Fruit fly (Drosophila melanogaster) whole organism, embryonic: Measurements from ENCODE around the gene CG14154.
A peak's percentile ranks its signal among the peaks of the same experiment; 100 is the strongest.

Source experiments
- Bgb ChIP-seq: fragments of 200-800 bp; sonication (Bioruptor generic); IDR thresholded peaks from 2 replicates; pipeline ENCODE4 v1.3.6; 2022; ENCODE audit warnings: missing biosample characterization, missing genetic modification characterization; ENCODE audit not compliant: partially characterized antibody
- CG1024 ChIP-seq: fragments of 200-800 bp; sonication (Bioruptor generic); IDR thresholded peaks from 2 replicates; pipeline ENCODE4 v1.3.6; 2022; ENCODE audit warnings: missing biosample characterization, missing genetic modification characterization
- CG10565 ChIP-seq: fragments of 200-800 bp; sonication (Bioruptor generic); optimal IDR thresholded peaks from 3 replicates; lab custom pipeline; 2016; ENCODE audit warnings: missing biosample characterization, mild to moderate bottlenecking, missing genetic modification characterization
- CG11456 ChIP-seq: fragments of 200-800 bp; sonication (Bioruptor generic); IDR thresholded peaks from 3 replicates; pipeline ENCODE4 v1.3.6; 2022; ENCODE audit warnings: missing biosample characterization, missing genetic modification characterization
- CG11695 ChIP-seq: fragments of 200-800 bp; sonication (Bioruptor generic); IDR thresholded peaks from 3 replicates; pipeline ENCODE4 v1.3.6; 2022; ENCODE audit warnings: missing biosample characterization, missing genetic modification characterization
- CG13624 ChIP-seq: fragments of 200-800 bp; sonication (Bioruptor generic); optimal IDR thresholded peaks from 2 replicates; lab custom pipeline; 2016; ENCODE audit warnings: missing biosample characterization, missing genetic modification characterization
- CG14014 ChIP-seq: fragments of 200-800 bp; sonication (Bioruptor generic); IDR thresholded peaks from 2 replicates; pipeline ENCODE4 v1.3.6; 2022; ENCODE audit warnings: missing biosample characterization, missing genetic modification characterization
- CG14441 ChIP-seq: fragments of 200-800 bp; sonication (Bioruptor generic); IDR thresholded peaks from 2 replicates; pipeline ENCODE4 v1.3.6; 2022; ENCODE audit warnings: missing biosample characterization, missing genetic modification characterization
- CG2116 ChIP-seq: fragments of 200-800 bp; sonication (Bioruptor generic); optimal IDR thresholded peaks from 3 replicates; lab custom pipeline; 2018; ENCODE audit warnings: missing biosample characterization, mild to moderate bottlenecking, missing genetic modification characterization
- CG2202 ChIP-seq: fragments of 200-800 bp; sonication (Bioruptor generic); optimal IDR thresholded peaks from 2 replicates; lab custom pipeline; 2018; ENCODE audit warnings: missing biosample characterization, mild to moderate bottlenecking, missing genetic modification characterization
- CG32772 ChIP-seq: fragments of 200-800 bp; sonication (Bioruptor generic); IDR thresholded peaks from 2 replicates; pipeline ENCODE4 v1.3.6; 2022; ENCODE audit warnings: missing biosample characterization, missing genetic modification characterization
- CG33557 ChIP-seq: fragments of 200-800 bp; sonication (Bioruptor generic); optimal IDR thresholded peaks from 2 replicates; lab custom pipeline; 2019; ENCODE audit warnings: missing biosample characterization, mild to moderate bottlenecking, missing genetic modification characterization, moderate library complexity
- CG4404 ChIP-seq: fragments of 200-800 bp; sonication (Bioruptor generic); IDR thresholded peaks from 2 replicates; pipeline ENCODE4 v1.3.6; 2022; ENCODE audit warnings: missing biosample characterization, missing genetic modification characterization
- CG4617 ChIP-seq: fragments of 200-800 bp; sonication (Bioruptor generic); optimal IDR thresholded peaks from 3 replicates; lab custom pipeline; 2016; ENCODE audit warnings: missing biosample characterization, missing genetic modification characterization, borderline replicate concordance
- CG6254 ChIP-seq: fragments of 200-800 bp; sonication (Bioruptor generic); optimal IDR thresholded peaks from 3 replicates; lab custom pipeline; 2017; ENCODE audit warnings: mild to moderate bottlenecking, missing biosample characterization, missing genetic modification reagents, missing genetic modification characterization
- CG7357 ChIP-seq: fragments of 200-800 bp; sonication (Bioruptor generic); IDR thresholded peaks from 3 replicates; pipeline ENCODE4 v1.3.6; 2022; ENCODE audit warnings: missing biosample characterization, missing genetic modification characterization
- CG8765 ChIP-seq: fragments of 200-800 bp; sonication (Bioruptor generic); IDR thresholded peaks from 2 replicates; pipeline ENCODE4 v1.3.6; 2022; ENCODE audit warnings: missing biosample characterization, missing genetic modification characterization
- Dp ChIP-seq: fragments of 200-800 bp; sonication (Bioruptor generic); optimal IDR thresholded peaks from 2 replicates; lab custom pipeline; 2018; ENCODE audit warnings: missing biosample characterization, mild to moderate bottlenecking, missing genetic modification characterization, moderate library complexity
- E2f2 ChIP-seq: fragments of 200-800 bp; sonication (Bioruptor generic); IDR thresholded peaks from 2 replicates; pipeline ENCODE4 v1.3.6; 2022; ENCODE audit warnings: missing biosample characterization, missing genetic modification characterization
- Fer1 ChIP-seq: fragments of 200-800 bp; sonication (Bioruptor generic); optimal IDR thresholded peaks from 2 replicates; lab custom pipeline; 2017; ENCODE audit warnings: missing biosample characterization, mild to moderate bottlenecking, missing genetic modification characterization
- HLH54F ChIP-seq: fragments of 200-800 bp; sonication (Bioruptor generic); optimal IDR thresholded peaks from 3 replicates; lab custom pipeline; 2016; ENCODE audit warnings: missing biosample characterization, missing genetic modification characterization
- MBD-R2 ChIP-seq: fragments of 200-800 bp; sonication (Bioruptor generic); IDR thresholded peaks from 2 replicates; pipeline ENCODE4 v1.3.6; 2022; ENCODE audit warnings: missing biosample characterization, missing genetic modification characterization
- MESR4 ChIP-seq: fragments of 200-800 bp; sonication (Bioruptor generic); optimal IDR thresholded peaks from 2 replicates; lab custom pipeline; 2018; ENCODE audit warnings: missing biosample characterization, mild to moderate bottlenecking, missing genetic modification characterization, moderate library complexity
- Mes4 ChIP-seq: fragments of 200-800 bp; sonication (Bioruptor generic); optimal IDR thresholded peaks from 2 replicates; lab custom pipeline; 2016; ENCODE audit warnings: missing biosample characterization, missing genetic modification characterization
- Sox102F ChIP-seq: fragments of 200-800 bp; sonication (Bioruptor generic); optimal IDR thresholded peaks from 2 replicates; lab custom pipeline; 2018; ENCODE audit warnings: missing biosample characterization, mild to moderate bottlenecking, missing genetic modification characterization, moderate library complexity
- Sry-β ChIP-seq: fragments of 200-800 bp; sonication (Bioruptor generic); optimal IDR thresholded peaks from 2 replicates; lab custom pipeline; 2018; ENCODE audit warnings: missing biosample characterization, mild to moderate bottlenecking, missing genetic modification characterization, moderate library complexity
- Sry-δ ChIP-seq: fragments of 200-800 bp; sonication (Bioruptor generic); optimal IDR thresholded peaks from 2 replicates; lab custom pipeline; 2016; ENCODE audit warnings: missing biosample characterization, missing genetic modification characterization
- Ssrp ChIP-seq: fragments of 200-800 bp; sonication (Bioruptor generic); optimal IDR thresholded peaks from 2 replicates; lab custom pipeline; 2018; ENCODE audit warnings: missing biosample characterization, mild to moderate bottlenecking, missing genetic modification characterization, moderate library complexity
- ase ChIP-seq: fragments of 200-800 bp; sonication (Bioruptor generic); IDR thresholded peaks from 3 replicates; pipeline ENCODE4 v1.3.6; 2022; ENCODE audit warnings: missing biosample characterization, missing genetic modification characterization
- corto ChIP-seq: fragments of 200-800 bp; sonication (Bioruptor generic); optimal IDR thresholded peaks from 2 replicates; lab custom pipeline; 2016; ENCODE audit warnings: missing biosample characterization, mild to moderate bottlenecking, missing genetic modification characterization, moderate library complexity
- croc ChIP-seq: fragments of 200-800 bp; sonication (Bioruptor generic); conservative IDR thresholded peaks from 3 replicates; pipeline ENCODE4 v1.3.6; 2022; ENCODE audit warnings: missing biosample characterization, missing genetic modification characterization
- crp ChIP-seq, 2 experiments: fragments of 200-800 bp; sonication (Bioruptor generic); optimal IDR thresholded peaks; 2 replicates in 1 of 2; 3 replicates in 1 of 2; lab custom pipeline; 2017; ENCODE audit warnings: missing biosample characterization in 2 of 2, missing genetic modification characterization in 2 of 2, mild to moderate bottlenecking in 1 of 2, moderate library complexity in 1 of 2
- disco-r ChIP-seq: fragments of 200-800 bp; sonication (Bioruptor generic); optimal IDR thresholded peaks from 2 replicates; lab custom pipeline; 2016; ENCODE audit warnings: missing biosample characterization, missing genetic modification characterization
- fru ChIP-seq: fragments of >200 bp; optimal IDR thresholded peaks from 2 replicates; lab custom pipeline; 2017
- fu2 ChIP-seq: fragments of 200-800 bp; sonication (Bioruptor generic); optimal IDR thresholded peaks from 2 replicates; lab custom pipeline; 2016; ENCODE audit warnings: missing biosample characterization, missing genetic modification characterization
- grn ChIP-seq: fragments of 200-800 bp; sonication (Bioruptor generic); optimal IDR thresholded peaks from 3 replicates; lab custom pipeline; 2017; ENCODE audit warnings: missing biosample characterization, missing genetic modification characterization
- ham ChIP-seq: fragments of 200-800 bp; sonication (Bioruptor generic); IDR thresholded peaks from 2 replicates; pipeline ENCODE4 v1.3.6; 2022; ENCODE audit warnings: missing biosample characterization, missing genetic modification characterization
- lbe ChIP-seq: fragments of 200-800 bp; sonication (Bioruptor generic); optimal IDR thresholded peaks from 2 replicates; lab custom pipeline; 2016; ENCODE audit warnings: missing biosample characterization, mild to moderate bottlenecking, missing genetic modification characterization
- onecut ChIP-seq: fragments of 200-800 bp; sonication (Bioruptor generic); IDR thresholded peaks from 2 replicates; pipeline ENCODE4 v1.3.6; 2022; ENCODE audit warnings: missing biosample characterization, missing genetic modification characterization
- otp ChIP-seq: fragments of 200-800 bp; sonication (Bioruptor generic); IDR thresholded peaks from 3 replicates; pipeline ENCODE4, ENCODE4 v1.3.6; 2022; ENCODE audit warnings: missing biosample characterization, missing genetic modification characterization
- p53 ChIP-seq: fragments of 200-800 bp; sonication (Bioruptor generic); optimal IDR thresholded peaks from 2 replicates; lab custom pipeline; 2016; ENCODE audit warnings: missing biosample characterization, missing genetic modification characterization
- pan ChIP-seq, 4 experiments: fragments of >200 bp in 3 of 4; fragments of 200-800 bp in 1 of 4; sonication (Bioruptor generic) in 1 of 4; optimal IDR thresholded peaks in 3 of 4; IDR thresholded peaks in 1 of 4; 2 replicates each; pipeline versions ENCODE4 v1.3.6 to Lab custom; 2017 to 2022; ENCODE audit warnings: missing biosample characterization in 2 of 4, missing genetic modification characterization in 2 of 4, mixed read lengths in 1 of 4
- peb ChIP-seq: fragments of 200-800 bp; sonication (Bioruptor generic); IDR thresholded peaks from 2 replicates; pipeline ENCODE4 v1.3.6; 2022; ENCODE audit warnings: missing biosample characterization, missing genetic modification characterization
- pzg ChIP-seq: fragments of 200-800 bp; sonication (Bioruptor generic); optimal IDR thresholded peaks from 3 replicates; lab custom pipeline; 2018; ENCODE audit warnings: missing biosample characterization, mild to moderate bottlenecking, missing genetic modification characterization, moderate library complexity
- row ChIP-seq: fragments of 200-800 bp; sonication (Bioruptor generic); IDR thresholded peaks from 3 replicates; pipeline ENCODE4 v1.3.6; 2022; ENCODE audit warnings: missing biosample characterization, missing genetic modification characterization
- sim ChIP-seq: fragments of 200-800 bp; sonication (Bioruptor generic); IDR thresholded peaks from 2 replicates; pipeline ENCODE4 v1.3.6; 2022; ENCODE audit warnings: missing biosample characterization, missing genetic modification characterization
- sna ChIP-seq: fragments of 200-800 bp; sonication (Bioruptor generic); IDR thresholded peaks from 2 replicates; pipeline ENCODE4 v1.3.6; 2022; ENCODE audit warnings: missing biosample characterization, missing genetic modification characterization; ENCODE audit not compliant: partially characterized antibody
- sug ChIP-seq: fragments of 200-800 bp; optimal IDR thresholded peaks from 2 replicates; lab custom pipeline; 2019; ENCODE audit warnings: missing biosample characterization, mild to moderate bottlenecking, missing genetic modification characterization, moderate library complexity
- trem ChIP-seq: fragments of 200-800 bp; optimal IDR thresholded peaks from 3 replicates; lab custom pipeline; 2019; ENCODE audit warnings: missing biosample characterization, mild to moderate bottlenecking, missing genetic modification characterization, moderate library complexity
- vnd ChIP-seq: fragments of 200-800 bp; sonication (Bioruptor generic); IDR thresholded peaks from 3 replicates; pipeline ENCODE4 v1.3.6; 2022; ENCODE audit warnings: missing biosample characterization, missing genetic modification characterization; ENCODE audit not compliant: partially characterized antibody
- zen ChIP-seq: fragments of 200-800 bp; sonication (Bioruptor generic); optimal IDR thresholded peaks from 3 replicates; lab custom pipeline; 2018; ENCODE audit warnings: missing biosample characterization, mild to moderate bottlenecking, missing genetic modification characterization, moderate library complexity

Gene CG14154

DNA sequence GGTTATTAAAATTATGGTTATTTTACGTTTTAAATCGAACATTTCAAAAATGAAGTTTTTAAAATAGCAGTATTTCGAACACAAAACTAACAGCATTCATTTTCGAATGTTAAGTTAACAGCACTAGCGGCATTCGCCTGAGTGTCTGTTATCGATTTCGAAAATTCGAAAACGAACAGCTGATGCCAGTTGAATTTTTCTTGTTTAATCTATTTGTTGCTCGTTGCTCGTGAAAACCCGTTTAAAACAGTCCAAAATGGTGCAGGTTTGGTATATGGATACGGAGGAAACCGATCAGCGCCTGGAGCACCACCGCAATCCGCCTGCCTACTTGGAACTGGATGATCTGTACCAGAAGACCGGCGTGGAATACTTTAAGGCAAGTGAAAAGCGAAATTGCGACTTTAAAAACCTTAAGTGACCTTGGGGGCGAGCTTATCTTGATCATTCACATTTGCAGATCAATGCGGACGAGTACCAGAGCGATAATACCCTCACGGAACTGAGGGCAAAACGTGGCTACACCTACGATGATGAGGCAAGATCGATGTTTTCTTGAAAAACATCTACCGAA lies 21.6 kb downstream of the CG14154 start, which contains the start of gene Adi1 (continued):
- TF ChIP-seq Ssrp (tag; lab: Kevin White, UChicago) (no peak), sim (no peak), E2f2 (GFP tag; lab: Robert Waterston, UW) (peak; percentile 22; the same call in 1 of the 2 replicates), Sry-β (no peak), MBD-R2 (GFP tag; lab: Robert Waterston, UW) (peak; percentile 44), Sry-δ (no peak), grn (peak; percentile 22), sug (tag; lab: Kevin White, UChicago) (peak; percentile 17), ham (GFP tag; lab: Robert Waterston, UW) (no peak), MESR4 (GFP tag; lab: Kevin White, UChicago) (peak; percentile 27), onecut (GFP tag; lab: Robert Waterston, UW) (no peak), fru (lab: Kevin White, UChicago) (no peak), Bgb (GFP tag; lab: Robert Waterston, UW) (no peak), Fer1 (GFP tag; lab: Kevin White, UChicago) (peak; percentile 7), CG33557 (GFP tag; lab: Kevin White, UChicago) (no peak), croc (GFP tag; lab: Robert Waterston, UW) (no peak), trem (no peak), CG10565 (GFP tag; lab: Kevin White, UChicago) (no peak), peb (GFP tag; lab: Robert Waterston, UW) (no peak), CG2116 (GFP tag; lab: Kevin White, UChicago) (no peak), CG8765 (GFP tag; lab: Robert Waterston, UW) (no peak), fu2 (no peak), pan (optimal IDR thresholded peaks at IDR 0.05; lab: Kevin White, UChicago) (no peak), pan (GFP tag; optimal IDR thresholded peaks at IDR 0.05 in 1 of 2, IDR thresholded peaks at IDR 0.05 in 1 of 2) (no peak), CG7357 (no peak), pzg (GFP tag; lab: Kevin White, UChicago) (peak; percentile 13), lbe (GFP tag; lab: Kevin White, UChicago) (peak; percentile 28), CG2202 (tag; lab: Kevin White, UChicago) (no peak), CG6254 (no peak), CG14014 (GFP tag; lab: Robert Waterston, UW) (no peak), CG11456 (no peak), crp (GFP tag; optimal IDR thresholded peaks at IDR 0.05; lab: Kevin White, UChicago) (peak in 1 of 2 experiments; percentile 82), Dp (peak; percentile 31), CG11695 (GFP tag; lab: Robert Waterston, UW) (no peak), vnd (GFP tag; lab: Robert Waterston, UW) (no peak)

DNA sequence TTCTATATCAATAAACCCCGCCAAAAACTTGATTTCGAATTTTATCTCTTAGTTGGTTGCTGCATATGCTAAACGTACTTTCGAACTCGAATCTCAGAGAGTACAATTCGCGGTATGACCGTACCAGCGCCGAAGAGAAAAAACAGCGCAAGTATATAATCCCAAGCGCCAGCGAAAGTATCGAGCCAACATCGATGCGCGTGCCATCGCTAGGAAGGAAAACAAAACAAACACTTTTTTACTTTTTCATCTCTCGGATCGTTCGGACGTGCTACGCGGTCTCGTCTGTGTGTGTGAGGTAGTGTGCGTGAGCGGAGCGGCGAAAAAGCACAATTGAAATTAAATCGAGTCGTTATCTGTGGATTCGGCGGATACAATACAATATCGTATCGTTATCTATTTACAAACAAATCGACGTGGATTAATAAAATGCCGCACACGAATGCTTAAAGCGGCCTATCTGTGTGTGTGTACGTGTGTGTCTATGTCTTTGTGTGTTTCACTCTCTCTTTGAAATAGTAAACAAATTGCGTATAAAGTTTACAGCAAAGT lies 22.9 kb downstream of the CG14154 start, which contains the start of gene simj:
Gene simj (plus strand): TSS at position 229 of the 552 bp plus-strand sequence.
- TF ChIP-seq CG14441 (GFP tag; lab: Robert Waterston, UW) = peak; percentile 17; the same call in 1 of the 2 replicates
- no peak for TF ChIP-seq CG32772 (GFP tag; lab: Robert Waterston, UW)
- peak; percentile 81 for TF ChIP-seq sna (GFP tag; lab: Robert Waterston, UW)
- peak; percentile 50 for TF ChIP-seq CG4617 (GFP tag; lab: Kevin White, UChicago)
- peak; percentile 55; the same call in 1 of the 3 replicates for TF ChIP-seq ase (GFP tag; lab: Robert Waterston, UW)
- no peak for TF ChIP-seq Sox102F
- peak; percentile 26 for TF ChIP-seq HLH54F
- TF ChIP-seq corto = peak; percentile 2
- peak; percentile 1 for TF ChIP-seq Mes4 (GFP tag; lab: Kevin White, UChicago)
- peak; percentile 87 for TF ChIP-seq E2f2 (GFP tag; lab: Robert Waterston, UW)
- peak; percentile 53 for TF ChIP-seq p53 (GFP tag; lab: Kevin White, UChicago)
- no peak for TF ChIP-seq disco-r (GFP tag; lab: Kevin White, UChicago)
- peak; percentile 68 for TF ChIP-seq row (GFP tag; lab: Robert Waterston, UW)
- no peak for TF ChIP-seq CG1024 (GFP tag; lab: Robert Waterston, UW)
- 0 out of 3 replicates have a peak, but pooled peaks have one; percentile 21 for TF ChIP-seq otp (GFP tag; lab: Robert Waterston, UW)
- peak; percentile 75 for TF ChIP-seq CG13624
- peak; percentile 15 for TF ChIP-seq zen (tag; lab: Kevin White, UChicago)
- no peak for TF ChIP-seq CG4404
